Fruit fly (Drosophila melanogaster): ENCODE results near the gene CG32700.

DNA sequence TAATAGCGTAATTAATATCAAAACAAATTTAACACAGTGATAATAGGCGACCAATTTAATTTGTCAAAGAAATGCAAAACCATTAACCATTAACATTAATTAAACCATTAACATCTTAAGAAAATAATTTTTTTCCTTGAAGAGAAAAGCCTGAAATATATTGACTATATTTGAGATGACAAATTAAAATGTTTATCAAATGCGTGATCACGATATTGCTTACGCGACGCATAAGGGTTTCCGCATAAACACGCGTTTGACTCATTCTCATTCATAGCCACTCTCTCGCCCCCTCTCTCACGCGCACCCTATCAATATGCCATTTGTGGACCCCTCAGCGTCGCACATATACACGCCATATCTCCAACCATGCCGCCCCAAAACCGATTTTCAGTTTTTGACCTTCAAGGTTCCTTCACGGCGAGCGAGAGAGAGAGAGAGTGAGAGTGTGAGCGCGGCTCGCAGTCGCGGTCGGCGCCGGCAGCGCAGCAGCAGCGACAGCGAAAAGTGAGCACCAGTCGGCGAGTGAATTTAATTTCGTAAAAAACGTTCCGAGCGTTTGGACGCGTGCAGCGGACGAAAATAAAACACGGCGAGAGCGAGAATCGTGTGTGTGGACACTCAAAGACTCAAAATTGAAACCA lies 34.8 kb upstream of the CG32700 start, which contains the start of gene Hex-A:
- TF ChIP-seq Dfd (GFP tag; optimal IDR thresholded peaks at IDR 0.05) (peak; percentile 79), usp (GFP tag; optimal IDR thresholded peaks at IDR 0.05) (no peak), HLH106 (tag; optimal IDR thresholded peaks at IDR 0.05) (peak; percentile 99), jim (GFP tag; optimal IDR thresholded peaks at IDR 0.05) (no peak), Hr83 (GFP tag; optimal IDR thresholded peaks at IDR 0.05; ENCODE audit: poor library complexity, severe bottlenecking) (peak; percentile 46), lola (GFP tag; optimal IDR thresholded peaks at IDR 0.05) (no peak), fru (GFP tag; optimal IDR thresholded peaks at IDR 0.05) (peak; percentile 98), Hnf4 (GFP tag; optimal IDR thresholded peaks at IDR 0.05) (peak; percentile 93), Vsx2 (GFP tag; optimal IDR thresholded peaks at IDR 0.05; ENCODE audit: partially characterized antibody) (peak; percentile 55), CG32264 (GFP tag; optimal IDR thresholded peaks at IDR 0.05) (peak; percentile 81), Mio (GFP tag; optimal IDR thresholded peaks at IDR 0.05) (peak; percentile 46), Myc (optimal IDR thresholded peaks at IDR 0.05) (no peak), h (GFP tag; optimal IDR thresholded peaks at IDR 0.05) (peak; percentile 98), OdsH (GFP tag; optimal IDR thresholded peaks at IDR 0.05) (peak; percentile 98)
